Worm (Caenorhabditis elegans): Measurements from ENCODE around the gene H38K22.6.

- TF ChIP-seq fkh-10 (GFP tag; optimal IDR thresholded peaks at IDR 0.05) (no peak), ama-1 (optimal IDR thresholded peaks at IDR 0.05) (no peak), skn-1 (tag; optimal IDR thresholded peaks at IDR 0.05) (no peak), nhr-28 (tag; optimal IDR thresholded peaks at IDR 0.05) (no peak), lin-13 (GFP tag; optimal IDR thresholded peaks at IDR 0.05) (no peak), unc-62 (GFP tag; optimal IDR thresholded peaks at IDR 0.05) (no peak)
Observed at ce11 chrIII:4287379-4287778, 32.8 kb upstream of the H38K22.6 start, which contains the start of gene R10E4.3.

Measured in whole organism, L1 larva.